Fruit fly (Drosophila melanogaster): ENCODE data around the gene CG15024.

- TF ChIP-seq usp (GFP tag; optimal IDR thresholded peaks at IDR 0.05) (no peak), Dll (optimal IDR thresholded peaks at IDR 0.05) (no peak), psq (optimal IDR thresholded peaks at IDR 0.05) (no peak), EcR (GFP tag; optimal IDR thresholded peaks at IDR 0.05) (no peak), CG8478 (optimal IDR thresholded peaks at IDR 0.05) (no peak), pan (optimal IDR thresholded peaks at IDR 0.05) (no peak)
Measured at dm6 chr3L:4497677-4498076, 34.1 kb upstream of the CG15024 start, which contains the start of gene CG13721.

All from whole organism.